Worm (Caenorhabditis elegans) whole organism, L2 larva: ENCODE data around the gene elks-1.

Experiments used
- ZK546.5 ChIP-seq: sonication (generic microtip); optimal IDR thresholded peaks from 2 replicates; lab custom pipeline; 2017; ENCODE audit warnings: missing biosample characterization, missing genetic modification characterization
- alr-1 ChIP-seq: fragments of 150-350 bp; optimal IDR thresholded peaks from 2 replicates; lab custom pipeline; 2014; ENCODE audit warnings: missing biosample characterization, missing genetic modification characterization
- aly-2 ChIP-seq: fragments of 150-350 bp; optimal IDR thresholded peaks from 2 replicates; lab custom pipeline; 2014; ENCODE audit warnings: missing biosample characterization, missing genetic modification characterization
- crh-2 ChIP-seq: sonication (generic microtip); optimal IDR thresholded peaks from 2 replicates; lab custom pipeline; 2017; ENCODE audit warnings: missing biosample characterization, missing genetic modification characterization
- elt-3 ChIP-seq: sonication (generic microtip); optimal IDR thresholded peaks from 2 replicates; lab custom pipeline; 2017; ENCODE audit warnings: missing biosample characterization, missing genetic modification characterization
- fos-1 ChIP-seq: fragments of 150-350 bp; optimal IDR thresholded peaks from 2 replicates; lab custom pipeline; 2014; ENCODE audit warnings: missing biosample characterization, missing genetic modification characterization
- mdl-1 ChIP-seq, 2 experiments: fragments of 150-350 bp in 1 of 2; sonication (generic microtip) in 1 of 2; optimal IDR thresholded peaks; 2 replicates each; lab custom pipeline; 2017; ENCODE audit warnings: missing biosample characterization in 2 of 2, missing genetic modification characterization in 2 of 2
- nhr-77 ChIP-seq: fragments of 150-350 bp; optimal IDR thresholded peaks from 2 replicates; lab custom pipeline; 2014; ENCODE audit warnings: missing biosample characterization, missing genetic modification characterization
- sem-4 ChIP-seq: fragments of 150-350 bp; optimal IDR thresholded peaks from 2 replicates; lab custom pipeline; 2014; ENCODE audit warnings: missing biosample characterization, missing genetic modification reagents, missing genetic modification characterization
- skn-1 ChIP-seq: sonication (generic microtip); optimal IDR thresholded peaks from 2 replicates; lab custom pipeline; 2017; ENCODE audit warnings: missing biosample characterization, missing genetic modification characterization
- sma-3 ChIP-seq: sonication (generic microtip); optimal IDR thresholded peaks from 2 replicates; lab custom pipeline; 2016; ENCODE audit warnings: missing genetic modification reagents, missing genetic modification characterization, missing compliant biosample characterization
- ztf-4 ChIP-seq: fragments of 150-350 bp; optimal IDR thresholded peaks from 2 replicates; lab custom pipeline; 2014; ENCODE audit warnings: missing biosample characterization, missing genetic modification characterization

DNA sequence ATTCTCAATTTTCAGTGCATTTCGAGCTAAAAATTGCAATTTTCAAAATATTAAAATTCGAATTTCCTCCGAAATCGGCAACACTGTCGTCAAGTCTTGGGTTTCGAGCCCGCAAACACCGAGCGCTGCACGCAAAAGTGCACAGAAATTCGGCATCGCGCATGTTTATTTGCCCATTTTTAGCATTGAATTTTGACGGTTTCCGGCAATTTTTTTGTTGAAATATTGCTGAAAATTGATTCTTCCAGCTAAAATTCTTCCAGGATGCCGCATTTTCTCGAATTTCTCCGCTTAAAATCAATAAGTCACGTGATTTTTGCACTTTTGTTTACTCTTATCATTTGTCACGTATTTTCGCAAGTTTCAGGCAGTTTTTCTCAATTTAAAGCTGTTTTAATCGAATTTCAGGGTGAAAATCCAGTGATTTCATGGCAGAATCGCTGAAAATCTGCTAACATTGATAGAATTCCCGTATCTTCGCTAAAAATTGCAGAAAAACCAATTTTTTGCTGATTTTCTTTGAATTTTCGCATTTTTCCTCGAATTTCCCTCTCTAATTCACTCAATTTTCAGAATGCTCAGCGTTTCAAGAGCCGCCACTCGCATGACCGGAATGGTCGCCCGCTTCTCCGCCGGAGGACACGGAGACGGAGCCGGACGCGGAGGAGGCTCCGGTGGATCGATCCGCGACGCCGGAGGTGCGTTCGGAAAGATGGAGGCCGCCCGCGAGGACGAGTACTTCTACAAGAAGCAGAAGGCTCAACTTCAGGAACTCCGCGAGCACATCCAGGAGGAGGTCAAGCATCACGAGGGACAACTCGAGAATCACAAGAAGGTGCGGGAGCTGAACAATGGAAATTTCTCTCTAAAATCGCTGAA lies 35.7 kb upstream of the elks-1 start, which contains the start of gene mai-2:
- no peak for TF ChIP-seq skn-1 (tag; lab: Kevin White, UChicago)
- no peak for TF ChIP-seq elt-3 (tag; lab: Kevin White, UChicago)
- TF ChIP-seq ZK546.5 (tag; lab: Kevin White, UChicago), result no peak
- peak; percentile 8 for TF ChIP-seq sem-4
- TF ChIP-seq aly-2 (tag; lab: Kevin White, UChicago), result no peak
- no peak for TF ChIP-seq alr-1 (tag; lab: Kevin White, UChicago)
- peak in 1 of 2 experiments; percentile 16 for TF ChIP-seq mdl-1 (tag; optimal IDR thresholded peaks at IDR 0.05; lab: Kevin White, UChicago)
- TF ChIP-seq ztf-4 (tag; lab: Kevin White, UChicago), result peak; percentile 39
- TF ChIP-seq sma-3, result peak; percentile 63
- peak; percentile 54 for TF ChIP-seq crh-2 (tag; lab: Kevin White, UChicago)
- TF ChIP-seq fos-1 (tag; lab: Kevin White, UChicago), result no peak
- no peak for TF ChIP-seq nhr-77 (tag; lab: Kevin White, UChicago)
